Fruit fly (Drosophila melanogaster): ENCODE results near the gene Hmt4-20.

DNA sequence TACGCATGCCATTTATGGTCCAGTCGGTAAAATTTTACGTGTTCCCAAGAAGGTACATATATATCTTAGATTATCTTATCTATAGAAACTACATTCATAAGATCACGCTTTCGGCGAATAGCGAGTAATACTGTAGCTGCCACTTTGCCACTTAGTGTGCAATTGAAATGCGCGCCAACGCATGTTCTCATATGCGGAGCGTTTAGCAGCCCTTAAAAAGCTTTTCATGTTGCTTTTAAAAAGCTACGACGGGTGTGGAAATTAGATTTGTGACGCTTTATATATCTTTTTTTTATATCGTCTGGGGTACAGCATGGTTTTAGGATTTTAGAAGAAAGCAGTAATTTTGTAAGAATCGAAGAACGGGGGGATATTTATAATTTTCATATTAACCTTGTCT, 2.2 kb upstream of the Hmt4-20 start:
- TF ChIP-seq pan (optimal IDR thresholded peaks at IDR 0.05) = no peak
- no peak for TF ChIP-seq Abd-B (GFP tag; optimal IDR thresholded peaks at IDR 0.05)
- TF ChIP-seq br (GFP tag; optimal IDR thresholded peaks at IDR 0.05) = no peak
- TF ChIP-seq sage (GFP tag; optimal IDR thresholded peaks at IDR 0.05) = no peak
- TF ChIP-seq psq (GFP tag; optimal IDR thresholded peaks at IDR 0.05) = no peak
- no peak for TF ChIP-seq usp (GFP tag; optimal IDR thresholded peaks at IDR 0.05)
- no peak for TF ChIP-seq woc (GFP tag; optimal IDR thresholded peaks at IDR 0.05)
- no peak for TF ChIP-seq Dif (GFP tag; optimal IDR thresholded peaks at IDR 0.05; ENCODE audit: partially characterized antibody)
- TF ChIP-seq Sp1 (GFP tag; optimal IDR thresholded peaks at IDR 0.05) = no peak
- TF ChIP-seq Vsx2 (GFP tag; optimal IDR thresholded peaks at IDR 0.05; ENCODE audit: partially characterized antibody) = no peak
- TF ChIP-seq CG9705 (GFP tag; optimal IDR thresholded peaks at IDR 0.05) = no peak

Data from whole organism, wandering third instar larva.